Worm (Caenorhabditis elegans) whole organism, L4 larva: ENCODE measurements around the gene srbc-9.

Source experiments
- F10B5.3 ChIP-seq: sonication (generic microtip); optimal IDR thresholded peaks from 2 replicates; lab custom pipeline; 2016; ENCODE audit warnings: mild to moderate bottlenecking, missing genetic modification characterization, missing compliant biosample characterization
- F37D6.2 ChIP-seq: sonication (generic microtip); optimal IDR thresholded peaks from 2 replicates; lab custom pipeline; 2016; ENCODE audit warnings: mild to moderate bottlenecking, missing genetic modification characterization, missing compliant biosample characterization
- F49E8.2 ChIP-seq: sonication (generic microtip); optimal IDR thresholded peaks from 2 replicates; lab custom pipeline; 2016; ENCODE audit warnings: missing compliant biosample characterization, mild to moderate bottlenecking, missing genetic modification characterization, borderline replicate concordance
- Y105C5A.15 ChIP-seq: fragments of 200-800 bp; sonication (Bioruptor generic); IDR thresholded peaks from 2 replicates; pipeline ENCODE4 v1.3.6; 2022; ENCODE audit warnings: missing genetic modification characterization, missing compliant biosample characterization
- Y48G9A.11 ChIP-seq: fragments of 200-800 bp; sonication (Bioruptor generic); IDR thresholded peaks from 2 replicates; pipeline ENCODE4 v1.3.6; 2022; ENCODE audit warnings: missing genetic modification reagents, missing genetic modification characterization, missing compliant biosample characterization
- aha-1 ChIP-seq: fragments of 150-350 bp; peaks from one replicate; lab custom pipeline; 2014; ENCODE audit warnings: missing biosample characterization, missing genetic modification characterization
- ceh-44 ChIP-seq: fragments of 200-800 bp; sonication (Bioruptor generic); IDR thresholded peaks from 2 replicates; pipeline ENCODE4 v1.3.6; 2022; ENCODE audit warnings: missing genetic modification reagents, missing genetic modification characterization, missing compliant biosample characterization
- ceh-62 ChIP-seq: sonication (generic microtip); optimal IDR thresholded peaks from 2 replicates; lab custom pipeline; 2017; ENCODE audit warnings: missing biosample characterization, missing genetic modification characterization
- daf-12 ChIP-seq: fragments of 150-350 bp; optimal IDR thresholded peaks from 2 replicates; lab custom pipeline; 2014; ENCODE audit warnings: missing biosample characterization, missing genetic modification reagents, missing genetic modification characterization
- daf-8 ChIP-seq: fragments of 200-800 bp; sonication (Bioruptor generic); IDR thresholded peaks from 2 replicates; pipeline ENCODE4 v1.3.6; 2022; ENCODE audit warnings: missing genetic modification characterization, missing compliant biosample characterization
- dmd-8 ChIP-seq: fragments of 200-800 bp; sonication (Bioruptor generic); IDR thresholded peaks from 2 replicates; pipeline ENCODE4 v1.3.6; 2022; ENCODE audit warnings: missing genetic modification characterization, missing compliant biosample characterization
- egl-27 ChIP-seq: sonication (generic microtip); optimal IDR thresholded peaks from 3 replicates; lab custom pipeline; 2017; ENCODE audit warnings: missing biosample characterization, missing genetic modification reagents, missing genetic modification characterization
- egl-43 ChIP-seq: fragments of 200-800 bp; sonication (Bioruptor generic); IDR thresholded peaks from 2 replicates; pipeline ENCODE4 v1.3.6; 2022; ENCODE audit warnings: missing genetic modification reagents, missing genetic modification characterization, missing compliant biosample characterization
- hlh-11 ChIP-seq: fragments of 200-800 bp; sonication (Bioruptor generic); optimal IDR thresholded peaks from 2 replicates; lab custom pipeline; 2018; ENCODE audit warnings: mild to moderate bottlenecking, missing genetic modification characterization, missing compliant biosample characterization
- hlh-30 ChIP-seq: sonication (generic microtip); optimal IDR thresholded peaks from 2 replicates; lab custom pipeline; 2017; ENCODE audit warnings: antibody characterized with exemption, mild to moderate bottlenecking, missing genetic modification characterization, missing compliant biosample characterization; ENCODE audit not compliant: insufficient read depth
- hmg-1.1 ChIP-seq: fragments of 200-800 bp; sonication (Bioruptor generic); IDR thresholded peaks from 2 replicates; pipeline ENCODE4 v1.3.6; 2022; ENCODE audit warnings: missing genetic modification reagents, missing genetic modification characterization, missing compliant biosample characterization
- lir-3 ChIP-seq: sonication (generic microtip); optimal IDR thresholded peaks from 2 replicates; lab custom pipeline; 2016; ENCODE audit warnings: mild to moderate bottlenecking, missing genetic modification characterization, missing compliant biosample characterization
- lsy-2 ChIP-seq, 2 experiments: fragments of 150-350 bp in 1 of 2; sonication (generic microtip) in 1 of 2; optimal IDR thresholded peaks; 2 replicates each; lab custom pipeline; 2014 to 2017; ENCODE audit warnings: missing biosample characterization in 2 of 2, missing genetic modification characterization in 2 of 2
- madf-5 ChIP-seq, 2 experiments: fragments of 200-800 bp; sonication (Bioruptor generic); IDR thresholded peaks; 2 replicates each; pipeline ENCODE4 v1.3.6; 2022; ENCODE audit warnings: missing compliant biosample characterization in 2 of 2, missing genetic modification characterization in 2 of 2
- mdt-29 ChIP-seq: fragments of 200-800 bp; sonication (Bioruptor generic); IDR thresholded peaks from 2 replicates; pipeline ENCODE4 v1.3.6; 2022; ENCODE audit warnings: missing genetic modification reagents, missing genetic modification characterization, missing compliant biosample characterization
- mep-1 ChIP-seq: fragments of 150-350 bp; sonication (generic microtip); optimal IDR thresholded peaks from 3 replicates; lab custom pipeline; 2014; ENCODE audit warnings: missing biosample characterization, missing genetic modification characterization
- nhr-102 ChIP-seq: sonication (generic microtip); optimal IDR thresholded peaks from 2 replicates; lab custom pipeline; 2016; ENCODE audit warnings: mild to moderate bottlenecking, missing genetic modification characterization, moderate library complexity, missing compliant biosample characterization
- nhr-111 ChIP-seq: fragments of 200-800 bp; sonication (Bioruptor generic); optimal IDR thresholded peaks from 2 replicates; lab custom pipeline; 2018; ENCODE audit warnings: mild to moderate bottlenecking, missing genetic modification characterization, missing compliant biosample characterization
- nhr-237 ChIP-seq: sonication (generic microtip); optimal IDR thresholded peaks from 2 replicates; lab custom pipeline; 2017; ENCODE audit warnings: missing biosample characterization, missing genetic modification characterization
- nhr-48 ChIP-seq: sonication (generic microtip); optimal IDR thresholded peaks from 2 replicates; lab custom pipeline; 2016; ENCODE audit warnings: mild to moderate bottlenecking, missing genetic modification characterization, missing compliant biosample characterization
- nhr-6 ChIP-seq: fragments of 150-350 bp; optimal IDR thresholded peaks from 2 replicates; lab custom pipeline; 2014; ENCODE audit warnings: missing biosample characterization, missing genetic modification characterization
- nhr-76 ChIP-seq: fragments of 150-350 bp; optimal IDR thresholded peaks from 2 replicates; lab custom pipeline; 2014; ENCODE audit warnings: missing biosample characterization, missing genetic modification characterization
- php-3 ChIP-seq: fragments of 200-800 bp; sonication (Bioruptor generic); IDR thresholded peaks from 2 replicates; pipeline ENCODE4 v1.3.6; 2022; ENCODE audit warnings: missing genetic modification reagents, missing genetic modification characterization, missing compliant biosample characterization
- set-16 ChIP-seq: fragments of 200-800 bp; sonication (Bioruptor generic); IDR thresholded peaks from 2 replicates; pipeline ENCODE4 v1.3.6; 2022; ENCODE audit warnings: missing genetic modification reagents, missing genetic modification characterization, missing compliant biosample characterization
- tag-97 ChIP-seq: fragments of 200-800 bp; sonication (Bioruptor generic); IDR thresholded peaks from 2 replicates; pipeline ENCODE4 v1.3.6; 2022; ENCODE audit warnings: missing genetic modification characterization, missing compliant biosample characterization
- unc-130 ChIP-seq: sonication (generic microtip); optimal IDR thresholded peaks from 2 replicates; lab custom pipeline; 2016; ENCODE audit warnings: missing genetic modification reagents, missing genetic modification characterization, missing compliant biosample characterization
- unc-39 ChIP-seq: sonication (generic microtip); optimal IDR thresholded peaks from 2 replicates; lab custom pipeline; 2017; ENCODE audit warnings: missing biosample characterization, missing genetic modification characterization
- zfp-2 ChIP-seq: sonication (generic microtip); optimal IDR thresholded peaks from 2 replicates; lab custom pipeline; 2016; ENCODE audit warnings: mild to moderate bottlenecking, missing genetic modification characterization, missing compliant biosample characterization
- zfp-3 ChIP-seq: fragments of 200-800 bp; sonication (Bioruptor generic); conservative IDR thresholded peaks from 2 replicates; pipeline ENCODE4 v1.3.6; 2022; ENCODE audit warnings: missing genetic modification reagents, missing genetic modification characterization, missing compliant biosample characterization

Gene srbc-9

ce11 chrV:7527153-7527552, 36.9 kb upstream of the srbc-9 start, which contains the start of gene C54F6.17:
Gene C54F6.17 (plus strand): TSS chrV:7527453.
- no peak for TF ChIP-seq nhr-102
- no peak for TF ChIP-seq daf-8
- TF ChIP-seq unc-39 (tag; lab: Kevin White, UChicago): no peak
- TF ChIP-seq lir-3 (tag; lab: Kevin White, UChicago): no peak
- no peak for TF ChIP-seq ceh-44 (GFP tag; lab: Robert Waterston, UW)
- no peak for TF ChIP-seq nhr-237 (tag; lab: Kevin White, UChicago)
- no peak for TF ChIP-seq dmd-8 (GFP tag; lab: Robert Waterston, UW)

- TF ChIP-seq hlh-11 (tag; lab: Kevin White, UChicago): no peak
Measured at ce11 chrV:7525695-7526094, 35.5 kb upstream of the srbc-9 start, which contains the start of gene C54F6.18. Gene C54F6.18 (plus strand): TSS chrV:7525995.

ce11 chrV:7524447-7524846, 34.2 kb upstream of the srbc-9 start, which contains the start of gene C54F6.20:
Gene C54F6.20 (plus strand): TSS chrV:7524747.
- TF ChIP-seq tag-97 (GFP tag; lab: Robert Waterston, UW) (no peak), F37D6.2 (tag; lab: Kevin White, UChicago) (no peak), unc-130 (GFP tag; lab: Kevin White, UChicago) (no peak), madf-5 (GFP tag; IDR thresholded peaks at IDR 0.05; lab: Robert Waterston, UW) (no peak), hlh-30 (tag; lab: Kevin White, UChicago) (no peak), lsy-2 (tag; optimal IDR thresholded peaks at IDR 0.05; lab: Kevin White, UChicago) (no peak), nhr-111 (no peak), hmg-1.1 (GFP tag; lab: Robert Waterston, UW) (no peak), nhr-6 (tag; lab: Kevin White, UChicago) (no peak), daf-12 (tag; lab: Kevin White, UChicago) (no peak), F49E8.2 (tag; lab: Kevin White, UChicago) (no peak), php-3 (GFP tag; lab: Robert Waterston, UW) (no peak), mep-1 (no peak), nhr-102 (no peak), zfp-2 (no peak)

- no peak for TF ChIP-seq nhr-102
- no peak for TF ChIP-seq egl-27 (tag; lab: Kevin White, UChicago)
- no peak for TF ChIP-seq lsy-2 (tag; optimal IDR thresholded peaks at IDR 0.05; lab: Kevin White, UChicago)
- no peak for TF ChIP-seq Y105C5A.15 (GFP tag; lab: Robert Waterston, UW)
- no peak for TF ChIP-seq F10B5.3 (tag; lab: Kevin White, UChicago)
- TF ChIP-seq zfp-2: no peak
- no peak for TF ChIP-seq zfp-3 (GFP tag; lab: Robert Waterston, UW)
- TF ChIP-seq egl-43 (GFP tag; lab: Robert Waterston, UW): no peak
Measured at ce11 chrV:7523392-7523791, 33.2 kb upstream of the srbc-9 start, which contains the start of gene C54F6.6. Gene C54F6.6 (plus strand): TSS chrV:7523692.

ce11 chrV:7522279-7522678, 32.0 kb upstream of the srbc-9 start, which contains the start of gene C54F6.15:
Gene C54F6.15 (minus strand): TSS chrV:7522379.
- TF ChIP-seq ceh-62 (no peak), aha-1 (no peak), nhr-48 (tag; lab: Kevin White, UChicago) (no peak), F37D6.2 (tag; lab: Kevin White, UChicago) (no peak), mdt-29 (GFP tag; lab: Robert Waterston, UW) (no peak), Y48G9A.11 (GFP tag; lab: Robert Waterston, UW) (no peak), set-16 (GFP tag; lab: Robert Waterston, UW) (no peak), ceh-44 (GFP tag; lab: Robert Waterston, UW) (no peak), nhr-76 (tag; lab: Kevin White, UChicago) (no peak)
